Comparison of ENCODE assay signal across 5 worm cellular contexts in genomic region chrII:4942397-4942796, ce11.
TF ChIP-seq lines count a peak whose summit lies in the region.

No protein-coding gene starts in this region.

TF ChIP-seq in whole organism, L1 larva, 84 proteins besides CTCF, POLR2A, EP300 and RAD21 (continues in another document):
- TF ChIP-seq tbx-2 (tag; optimal IDR thresholded peaks at IDR 0.05; lab: Kevin White, UChicago) (peak; percentile 45), mep-1 (tag; optimal IDR thresholded peaks at IDR 0.05; lab: Kevin White, UChicago) (peak; percentile 43), jun-1 (tag; optimal IDR thresholded peaks at IDR 0.05; lab: Kevin White, UChicago) (no peak), pax-3 (tag; optimal IDR thresholded peaks at IDR 0.05; lab: Kevin White, UChicago) (no peak), blmp-1 (tag; optimal IDR thresholded peaks at IDR 0.05; lab: Kevin White, UChicago) (no peak), lin-15B (tag; optimal IDR thresholded peaks at IDR 0.05; lab: Kevin White, UChicago) (no peak), ztf-11 (tag; optimal IDR thresholded peaks at IDR 0.05; lab: Kevin White, UChicago) (no peak), nhr-90 (tag; optimal IDR thresholded peaks at IDR 0.05; lab: Kevin White, UChicago; ENCODE audit: poor library complexity) (peak; percentile 55), hlh-4 (tag; optimal IDR thresholded peaks at IDR 0.05; lab: Kevin White, UChicago) (no peak), mab-9 (GFP tag; IDR thresholded peaks at IDR 0.05; lab: Robert Waterston, UW) (no peak), pag-3 (tag; optimal IDR thresholded peaks at IDR 0.05; lab: Kevin White, UChicago; ENCODE audit: borderline replicate concordance, insufficient read depth) (no peak), isw-1 (GFP tag; IDR thresholded peaks at IDR 0.05; lab: Robert Waterston, UW) (no peak), mef-2 (tag; optimal IDR thresholded peaks at IDR 0.05; lab: Kevin White, UChicago) (no peak), lin-39 (tag; optimal IDR thresholded peaks at IDR 0.05; lab: Kevin White, UChicago) (no peak), lin-35 (GFP tag; optimal IDR thresholded peaks at IDR 0.05; lab: Kevin White, UChicago) (peak; percentile 14 to 62), sox-4 (tag; optimal IDR thresholded peaks at IDR 0.05; lab: Kevin White, UChicago) (no peak), efl-3 (GFP tag; optimal IDR thresholded peaks at IDR 0.05; lab: Kevin White, UChicago) (peak; percentile 31), egl-13 (tag; optimal IDR thresholded peaks at IDR 0.05; lab: Kevin White, UChicago) (no peak), ceh-88 (GFP tag; IDR thresholded peaks at IDR 0.05; lab: Robert Waterston, UW) (no peak)

TF ChIP-seq in whole organism, L3 larva, 47 proteins besides CTCF, POLR2A, EP300 and RAD21 (continues in another document):
- TF ChIP-seq nhr-77 (tag; optimal IDR thresholded peaks at IDR 0.05; lab: Kevin White, UChicago) (no peak), ztf-4 (tag; optimal IDR thresholded peaks at IDR 0.05; lab: Kevin White, UChicago) (no peak), hmg-11 (tag; optimal IDR thresholded peaks at IDR 0.05; lab: Kevin White, UChicago) (no peak), lin-39 (tag; optimal IDR thresholded peaks at IDR 0.05; lab: Kevin White, UChicago) (no peak), elt-3 (tag; optimal IDR thresholded peaks at IDR 0.05; lab: Kevin White, UChicago) (no peak), nhr-76 (tag; optimal IDR thresholded peaks at IDR 0.05; lab: Kevin White, UChicago) (no peak), mml-1 (tag; optimal IDR thresholded peaks at IDR 0.05; lab: Kevin White, UChicago) (no peak), lsy-12 (tag; optimal IDR thresholded peaks at IDR 0.05; lab: Kevin White, UChicago) (peak; percentile 63), nhr-43 (tag; optimal IDR thresholded peaks at IDR 0.05; lab: Kevin White, UChicago; ENCODE audit: poor library complexity, severe bottlenecking) (peak; percentile 54), nhr-12 (tag; optimal IDR thresholded peaks at IDR 0.05; lab: Kevin White, UChicago) (no peak), daf-12 (tag; optimal IDR thresholded peaks at IDR 0.05; lab: Kevin White, UChicago) (no peak), R02D3.7 (tag; optimal IDR thresholded peaks at IDR 0.05; lab: Kevin White, UChicago) (no peak), ceh-16 (tag; optimal IDR thresholded peaks at IDR 0.05; lab: Kevin White, UChicago) (no peak), eor-1 (tag; optimal IDR thresholded peaks at IDR 0.05; lab: Kevin White, UChicago) (no peak), ceh-28 (tag; optimal IDR thresholded peaks at IDR 0.05; lab: Kevin White, UChicago) (no peak), nhr-11 (tag; optimal IDR thresholded peaks at IDR 0.05; lab: Kevin White, UChicago) (no peak), jun-1 (tag; optimal IDR thresholded peaks at IDR 0.05; lab: Kevin White, UChicago) (peak; percentile 20), nhr-28 (tag; optimal IDR thresholded peaks at IDR 0.05; lab: Kevin White, UChicago) (no peak), ama-1 (optimal IDR thresholded peaks at IDR 0.05; lab: Kevin White, UChicago) (peak; percentile 94), egl-5 (tag; optimal IDR thresholded peaks at IDR 0.05; lab: Kevin White, UChicago) (no peak)

TF ChIP-seq in whole organism, early embryonic, 17 proteins besides CTCF, POLR2A, EP300 and RAD21:
- peak; percentile 68 for TF ChIP-seq F13C5.2 (tag; optimal IDR thresholded peaks at IDR 0.05; lab: Kevin White, UChicago)
- peak; percentile 79 for TF ChIP-seq sea-1 (GFP tag; conservative IDR thresholded peaks at IDR 0.05; lab: Robert Waterston, UW)
- TF ChIP-seq hmg-4 (GFP tag; optimal IDR thresholded peaks at IDR 0.05; lab: Kevin White, UChicago) = peak; percentile 95
- peak; percentile 89 for TF ChIP-seq ceh-36 (tag; optimal IDR thresholded peaks at IDR 0.05; lab: Kevin White, UChicago)
- TF ChIP-seq ceh-13 (GFP tag; optimal IDR thresholded peaks at IDR 0.05; lab: Kevin White, UChicago) = peak; percentile 79
- TF ChIP-seq hnd-1 (tag; optimal IDR thresholded peaks at IDR 0.05; lab: Kevin White, UChicago) = peak; percentile 47
- TF ChIP-seq hmbx-1 (tag; optimal IDR thresholded peaks at IDR 0.05; lab: Kevin White, UChicago) = peak; percentile 58
- TF ChIP-seq B0310.2 (tag; optimal IDR thresholded peaks at IDR 0.05; lab: Kevin White, UChicago) = peak; percentile 83
- peak; percentile 71 for TF ChIP-seq tbx-37 (GFP tag; conservative IDR thresholded peaks at IDR 0.05; lab: Robert Waterston, UW)
- TF ChIP-seq aly-1 (tag; optimal IDR thresholded peaks at IDR 0.05; lab: Kevin White, UChicago) = peak; percentile 87
- peak; percentile 22 for TF ChIP-seq ama-1 (optimal IDR thresholded peaks at IDR 0.05; lab: Kevin White, UChicago)
- TF ChIP-seq pes-1 (GFP tag; IDR thresholded peaks at IDR 0.05; lab: Robert Waterston, UW) = peak; percentile 90
- TF ChIP-seq flt-1 (GFP tag; IDR thresholded peaks at IDR 0.05; lab: Robert Waterston, UW) = peak; percentile 79
- peak; percentile 85 for TF ChIP-seq scrt-1 (GFP tag; IDR thresholded peaks at IDR 0.05; lab: Robert Waterston, UW)
- peak; percentile 74; the same call in 1 of the 2 replicates for TF ChIP-seq tbx-11 (GFP tag; IDR thresholded peaks at IDR 0.05; lab: Robert Waterston, UW)
- no peak for TF ChIP-seq tra-4 (tag; optimal IDR thresholded peaks at IDR 0.05; lab: Kevin White, UChicago)
- peak; percentile 29 for TF ChIP-seq ets-7 (tag; optimal IDR thresholded peaks at IDR 0.05; lab: Kevin White, UChicago)

TF ChIP-seq in whole organism, midembryonic, 9 proteins besides CTCF, POLR2A, EP300 and RAD21:
- peak; percentile 71 for TF ChIP-seq cog-1 (tag; optimal IDR thresholded peaks at IDR 0.05; lab: Kevin White, UChicago)
- peak; percentile 27 for TF ChIP-seq med-1 (GFP tag; optimal IDR thresholded peaks at IDR 0.05; lab: Kevin White, UChicago; ENCODE audit: insufficient read depth)
- TF ChIP-seq flt-1 (GFP tag; IDR thresholded peaks at IDR 0.05; lab: Robert Waterston, UW) = peak; percentile 93
- peak; percentile 66 for TF ChIP-seq ref-1 (GFP tag; conservative IDR thresholded peaks at IDR 0.05; lab: Robert Waterston, UW)
- TF ChIP-seq ztf-29 (GFP tag; IDR thresholded peaks at IDR 0.05; lab: Robert Waterston, UW) = peak; percentile 90
- TF ChIP-seq klf-2 (GFP tag; conservative IDR thresholded peaks at IDR 0.05; lab: Robert Waterston, UW) = peak; percentile 51; the same call in 1 of the 2 replicates
- peak; percentile 80 for TF ChIP-seq ztf-23 (GFP tag; IDR thresholded peaks at IDR 0.05; lab: Robert Waterston, UW)
- TF ChIP-seq T22C8.4 (GFP tag; IDR thresholded peaks at IDR 0.05; lab: Robert Waterston, UW) = peak; percentile 42
- peak; percentile 88 for TF ChIP-seq tab-1 (GFP tag; IDR thresholded peaks at IDR 0.05; lab: Robert Waterston, UW)

TF ChIP-seq in whole organism, young adult, 124 proteins besides CTCF, POLR2A, EP300 and RAD21 (continues in another document):
- TF ChIP-seq ets-4 (GFP tag; optimal IDR thresholded peaks at IDR 0.05; lab: Kevin White, UChicago) = no peak
- no peak for TF ChIP-seq nhr-179 (tag; optimal IDR thresholded peaks at IDR 0.05; lab: Kevin White, UChicago)
- peak; percentile 32; the same call in 1 of the 2 replicates for TF ChIP-seq hsf-1 (GFP tag; IDR thresholded peaks at IDR 0.05; lab: Robert Waterston, UW)
- no peak for TF ChIP-seq xnd-1 (tag; optimal IDR thresholded peaks at IDR 0.05; lab: Kevin White, UChicago)
- TF ChIP-seq F33H1.4 (GFP tag; IDR thresholded peaks at IDR 0.05; lab: Robert Waterston, UW) = 0 out of 2 replicates have a peak, but pooled peaks have one; percentile 19
- no peak for TF ChIP-seq unc-62 (GFP tag; optimal IDR thresholded peaks at IDR 0.05; lab: Kevin White, UChicago)
- TF ChIP-seq B0035.1 (tag; optimal IDR thresholded peaks at IDR 0.05; lab: Kevin White, UChicago) = no peak
- TF ChIP-seq lin-54 (GFP tag; optimal IDR thresholded peaks at IDR 0.05; lab: Kevin White, UChicago) = peak; percentile 66
- peak; percentile 33; the same call in 1 of the 2 replicates for TF ChIP-seq ceh-100 (GFP tag; IDR thresholded peaks at IDR 0.05; lab: Robert Waterston, UW)
- 0 out of 2 replicates have a peak, but pooled peaks have one; percentile 43 for TF ChIP-seq ceh-91 (GFP tag; IDR thresholded peaks at IDR 0.05; lab: Robert Waterston, UW)
- TF ChIP-seq lsy-27 (tag; optimal IDR thresholded peaks at IDR 0.05; lab: Kevin White, UChicago; ENCODE audit: borderline replicate concordance, insufficient read depth) = no peak
- peak; percentile 18 for TF ChIP-seq K12H6.12 (tag; optimal IDR thresholded peaks at IDR 0.05; lab: Kevin White, UChicago)
- peak; percentile 33 for TF ChIP-seq ceh-79 (tag; optimal IDR thresholded peaks at IDR 0.05; lab: Kevin White, UChicago)
- no peak for TF ChIP-seq sptf-2 (GFP tag; optimal IDR thresholded peaks at IDR 0.05; lab: Kevin White, UChicago)
- peak; percentile 32 for TF ChIP-seq lin-40 (tag; optimal IDR thresholded peaks at IDR 0.05; lab: Kevin White, UChicago)
- peak; percentile 51 for TF ChIP-seq attf-5 (GFP tag; optimal IDR thresholded peaks at IDR 0.05; lab: Kevin White, UChicago)
- peak; percentile 89 for TF ChIP-seq repo-1 (tag; optimal IDR thresholded peaks at IDR 0.05; lab: Kevin White, UChicago)
- no peak for TF ChIP-seq egrh-3 (GFP tag; IDR thresholded peaks at IDR 0.05; lab: Robert Waterston, UW)
- TF ChIP-seq F37B4.10 (GFP tag; IDR thresholded peaks at IDR 0.05; lab: Robert Waterston, UW) = no peak
- TF ChIP-seq F55B11.4 (tag; optimal IDR thresholded peaks at IDR 0.05; lab: Kevin White, UChicago; ENCODE audit: borderline replicate concordance, insufficient read depth) = no peak
- TF ChIP-seq aptf-3 (GFP tag; IDR thresholded peaks at IDR 0.05; lab: Robert Waterston, UW) = peak; percentile 85; the same call in 1 of the 2 replicates
- TF ChIP-seq Y95B8A.8 (GFP tag; IDR thresholded peaks at IDR 0.05; lab: Robert Waterston, UW) = peak; percentile 67
- no peak for TF ChIP-seq nhr-80 (tag; optimal IDR thresholded peaks at IDR 0.05; lab: Kevin White, UChicago)
- TF ChIP-seq F22D6.2 (tag; optimal IDR thresholded peaks at IDR 0.05; lab: Kevin White, UChicago) = peak; percentile 46
- TF ChIP-seq nfyb-1 (GFP tag; IDR thresholded peaks at IDR 0.05; lab: Robert Waterston, UW) = peak; percentile 77
- TF ChIP-seq snpc-3.4 (tag; optimal IDR thresholded peaks at IDR 0.05; lab: Kevin White, UChicago) = no peak
- TF ChIP-seq egl-18 (GFP tag; IDR thresholded peaks at IDR 0.05; lab: Robert Waterston, UW) = no peak
- TF ChIP-seq nfya-2 (GFP tag; IDR thresholded peaks at IDR 0.05; lab: Robert Waterston, UW) = no peak
- TF ChIP-seq ZK185.1 (tag; optimal IDR thresholded peaks at IDR 0.05; lab: Kevin White, UChicago; ENCODE audit: poor library complexity, severe bottlenecking) = peak; percentile 82
- peak; percentile 65 for TF ChIP-seq mcd-1 (GFP tag; IDR thresholded peaks at IDR 0.05; lab: Robert Waterston, UW)
- 0 out of 2 replicates have a peak, but pooled peaks have one; percentile 56 for TF ChIP-seq ceh-58 (GFP tag; IDR thresholded peaks at IDR 0.05; lab: Robert Waterston, UW)
- peak; percentile 49 for TF ChIP-seq ceh-27 (GFP tag; optimal IDR thresholded peaks at IDR 0.05; lab: Kevin White, UChicago)
- TF ChIP-seq ztf-6 (GFP tag; IDR thresholded peaks at IDR 0.05; lab: Robert Waterston, UW) = no peak
- peak; percentile 56; the same call in 1 of the 2 replicates for TF ChIP-seq rcor-1 (GFP tag; IDR thresholded peaks at IDR 0.05; lab: Robert Waterston, UW)

Comparison
In these comparisons a context has a peak if more than half of its experiments do, and no peak if none do; other contexts are left out.
1. Of the 8 proteins assayed by ChIP-seq in both whole organism, young adult and whole organism, L1 larva: peak only in whole organism, young adult: snpc-4 and unc-130; only in whole organism, L1 larva: dpl-1 and efl-1; in both: ama-1 and nhr-90; in neither: 1; mixed calls (peak in some experiments, not most) for 1.